Worm (Caenorhabditis elegans) whole organism, early embryonic: ENCODE data around the gene dsl-5.

Source experiments
- F13C5.2 ChIP-seq: sonication (generic microtip); optimal IDR thresholded peaks from 2 replicates; lab custom pipeline; 2017; ENCODE audit warnings: mild to moderate bottlenecking, missing genetic modification characterization, inconsistent platforms, missing compliant biosample characterization
- ama-1 ChIP-seq: fragments of 150-350 bp; optimal IDR thresholded peaks from 2 replicates; lab custom pipeline; 2014
- ceh-36 ChIP-seq: sonication (generic microtip); optimal IDR thresholded peaks from 2 replicates; lab custom pipeline; 2016; ENCODE audit warnings: missing genetic modification characterization, inconsistent platforms, missing compliant biosample characterization
- ets-7 ChIP-seq: sonication (generic microtip); optimal IDR thresholded peaks from 2 replicates; lab custom pipeline; 2016; ENCODE audit warnings: missing genotype, missing genetic modification characterization, missing compliant biosample characterization
- flt-1 ChIP-seq: fragments of 200-800 bp; sonication (Bioruptor generic); IDR thresholded peaks from 2 replicates; pipeline ENCODE4 v1.3.6; 2022; ENCODE audit warnings: missing genetic modification characterization, missing compliant biosample characterization
- hmbx-1 ChIP-seq: sonication (generic microtip); optimal IDR thresholded peaks from 2 replicates; lab custom pipeline; 2016; ENCODE audit warnings: mild to moderate bottlenecking, missing genetic modification characterization, missing compliant biosample characterization
- hmg-4 ChIP-seq: fragments of 200-800 bp; sonication (Bioruptor generic); optimal IDR thresholded peaks from 2 replicates; lab custom pipeline; 2018; ENCODE audit warnings: mild to moderate bottlenecking, missing genetic modification characterization, missing compliant biosample characterization
- scrt-1 ChIP-seq: fragments of 200-800 bp; sonication (Bioruptor generic); IDR thresholded peaks from 2 replicates; pipeline ENCODE4 v1.3.6; 2022; ENCODE audit warnings: missing genetic modification characterization, missing compliant biosample characterization
- sea-1 ChIP-seq: fragments of 200-800 bp; sonication (Bioruptor generic); conservative IDR thresholded peaks from 2 replicates; pipeline ENCODE4 v1.3.6; 2022; ENCODE audit warnings: missing genetic modification characterization, missing compliant biosample characterization
- tbx-37 ChIP-seq: fragments of 200-800 bp; sonication (Bioruptor generic); conservative IDR thresholded peaks from 2 replicates; pipeline ENCODE4 v1.3.6; 2022; ENCODE audit warnings: missing genetic modification reagents, missing genetic modification characterization, missing compliant biosample characterization
- tra-4 ChIP-seq: sonication (generic microtip); optimal IDR thresholded peaks from 2 replicates; lab custom pipeline; 2017; ENCODE audit warnings: missing genetic modification characterization, missing compliant biosample characterization

- TF ChIP-seq ama-1 (lab: Kevin White, UChicago) (no peak), hmbx-1 (tag; lab: Kevin White, UChicago) (no peak), tra-4 (tag; lab: Kevin White, UChicago) (no peak), ceh-36 (tag; lab: Kevin White, UChicago) (no peak), tbx-37 (no peak), flt-1 (no peak), F13C5.2 (tag; lab: Kevin White, UChicago) (no peak), hmg-4 (no peak), sea-1 (GFP tag; lab: Robert Waterston, UW) (no peak), scrt-1 (no peak), ets-7 (tag; lab: Kevin White, UChicago) (no peak)
Measured at ce11 chrIV:11646908-11647307, 26.1 kb upstream of the dsl-5 start.
